Worm (Caenorhabditis elegans): ENCODE results near the gene cca-1.

cca-1 gene

ce11 chrX:7892296-7892695 is 16.5 kb upstream of the cca-1 start, which contains the start of gene C39D10.5:
Gene C39D10.5, minus strand, starts transcription at chrX:7892396.
- no peak for TF ChIP-seq egl-27 (tag; optimal IDR thresholded peaks at IDR 0.05)
- no peak for TF ChIP-seq elt-3 (tag; optimal IDR thresholded peaks at IDR 0.05)

DNA sequence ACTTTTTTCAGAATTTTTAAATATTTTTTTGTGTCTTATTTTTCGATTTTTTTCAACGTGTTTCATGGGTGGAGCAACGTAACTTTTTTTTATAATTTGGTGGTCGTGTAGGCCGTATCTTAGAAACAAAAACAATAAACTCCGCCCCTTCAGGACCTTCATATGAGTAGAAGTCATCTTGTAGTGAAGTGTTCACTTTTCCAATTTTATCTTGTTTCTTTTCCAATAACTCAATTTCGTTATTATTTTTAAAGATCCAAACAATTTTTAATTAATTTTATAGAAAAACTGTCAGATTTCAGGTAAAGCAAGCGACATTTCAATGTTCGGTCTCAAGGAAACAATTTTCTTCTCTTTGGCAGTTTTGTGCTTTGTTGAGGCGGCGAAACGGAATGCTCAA is 13.2 kb upstream of the cca-1 start, which contains the start of gene C39D10.2:
TSS of gene C39D10.2 (plus strand) at position 301 of the 400 bp plus-strand sequence.
- no peak for TF ChIP-seq jun-1 (tag; optimal IDR thresholded peaks at IDR 0.05)
- no peak for TF ChIP-seq elt-2 (tag; optimal IDR thresholded peaks at IDR 0.05)
- TF ChIP-seq ceh-28 (tag; optimal IDR thresholded peaks at IDR 0.05) = no peak
- TF ChIP-seq nhr-67 (tag; optimal IDR thresholded peaks at IDR 0.05) = no peak
- no peak for TF ChIP-seq lsy-12 (tag; optimal IDR thresholded peaks at IDR 0.05)
- TF ChIP-seq sea-2 (GFP tag; optimal IDR thresholded peaks at IDR 0.05) = no peak
- no peak for TF ChIP-seq hmg-11 (tag; optimal IDR thresholded peaks at IDR 0.05)
- no peak for TF ChIP-seq unc-39 (tag; optimal IDR thresholded peaks at IDR 0.05)
- no peak for TF ChIP-seq nhr-76 (tag; optimal IDR thresholded peaks at IDR 0.05)
- TF ChIP-seq nhr-12 (tag; optimal IDR thresholded peaks at IDR 0.05) = no peak
- no peak for TF ChIP-seq mdl-1 (tag; optimal IDR thresholded peaks at IDR 0.05)
- TF ChIP-seq zag-1 (tag; optimal IDR thresholded peaks at IDR 0.05) = no peak
- TF ChIP-seq eor-1 (tag; optimal IDR thresholded peaks at IDR 0.05) = no peak
- TF ChIP-seq ceh-82 (tag; optimal IDR thresholded peaks at IDR 0.05) = no peak
- TF ChIP-seq nhr-43 (tag; optimal IDR thresholded peaks at IDR 0.05; ENCODE audit: poor library complexity, severe bottlenecking) = no peak
- no peak for TF ChIP-seq ama-1 (optimal IDR thresholded peaks at IDR 0.05)
- no peak for TF ChIP-seq mml-1 (tag; optimal IDR thresholded peaks at IDR 0.05)

ce11 chrX:7886200-7886599 is 10.4 kb upstream of the cca-1 start:
- no peak for TF ChIP-seq nhr-67 (tag; optimal IDR thresholded peaks at IDR 0.05)
- TF ChIP-seq pha-4 (tag; optimal IDR thresholded peaks at IDR 0.05) = no peak
- TF ChIP-seq ZK546.5 (tag; optimal IDR thresholded peaks at IDR 0.05) = no peak
- no peak for TF ChIP-seq eor-1 (tag; optimal IDR thresholded peaks at IDR 0.05)
- TF ChIP-seq fkh-10 (GFP tag; optimal IDR thresholded peaks at IDR 0.05) = no peak
- no peak for TF ChIP-seq lin-15B (tag; optimal IDR thresholded peaks at IDR 0.05)
- TF ChIP-seq jun-1 (tag; optimal IDR thresholded peaks at IDR 0.05) = no peak
- TF ChIP-seq sea-2 (GFP tag; optimal IDR thresholded peaks at IDR 0.05) = no peak
- TF ChIP-seq elt-2 (tag; optimal IDR thresholded peaks at IDR 0.05) = no peak
- TF ChIP-seq zag-1 (tag; optimal IDR thresholded peaks at IDR 0.05) = no peak
- no peak for TF ChIP-seq R02D3.7 (tag; optimal IDR thresholded peaks at IDR 0.05)
- TF ChIP-seq nhr-23 (tag; optimal IDR thresholded peaks at IDR 0.05) = no peak
- no peak for TF ChIP-seq egl-27 (tag; optimal IDR thresholded peaks at IDR 0.05)
- no peak for TF ChIP-seq egl-5 (tag; optimal IDR thresholded peaks at IDR 0.05)
- TF ChIP-seq ama-1 (optimal IDR thresholded peaks at IDR 0.05) = no peak
- no peak for TF ChIP-seq nhr-237 (tag; optimal IDR thresholded peaks at IDR 0.05)
- TF ChIP-seq lsy-12 (tag; optimal IDR thresholded peaks at IDR 0.05) = no peak
- no peak for TF ChIP-seq daf-12 (tag; optimal IDR thresholded peaks at IDR 0.05)
- TF ChIP-seq mml-1 (tag; optimal IDR thresholded peaks at IDR 0.05) = no peak
- TF ChIP-seq unc-62 (GFP tag; optimal IDR thresholded peaks at IDR 0.05) = no peak

DNA sequence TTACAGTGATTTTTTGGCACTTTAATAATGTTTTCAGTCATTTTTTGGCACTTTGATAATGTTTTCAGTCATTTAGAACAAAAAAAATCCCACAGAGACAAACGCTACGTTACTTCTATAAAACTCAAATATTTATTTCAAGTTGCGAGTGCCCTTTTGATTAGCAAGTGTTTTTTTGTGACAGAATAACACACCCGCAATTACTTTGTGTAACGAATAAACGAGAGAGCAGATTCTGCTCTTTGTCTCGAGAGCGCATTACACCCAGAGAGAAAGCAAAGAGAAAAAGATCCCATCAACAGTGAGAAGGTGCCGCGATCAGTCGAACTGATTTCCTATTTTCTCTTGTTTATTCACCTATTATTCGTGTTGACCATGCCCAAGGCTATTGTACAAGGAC is 8.2 kb upstream of the cca-1 start, which contains the start of gene pcyt-2.2:
TSS of gene pcyt-2.2 (plus strand) at position 301 of the 400 bp plus-strand sequence.
- TF ChIP-seq ama-1 (optimal IDR thresholded peaks at IDR 0.05) (no peak), nhr-23 (tag; optimal IDR thresholded peaks at IDR 0.05) (no peak), jun-1 (tag; optimal IDR thresholded peaks at IDR 0.05) (no peak), nhr-11 (tag; optimal IDR thresholded peaks at IDR 0.05) (no peak), mml-1 (tag; optimal IDR thresholded peaks at IDR 0.05) (no peak), egl-5 (tag; optimal IDR thresholded peaks at IDR 0.05) (no peak), ceh-28 (tag; optimal IDR thresholded peaks at IDR 0.05) (no peak), lin-39 (tag; optimal IDR thresholded peaks at IDR 0.05) (no peak), pqm-1 (tag; optimal IDR thresholded peaks at IDR 0.05) (no peak), daf-12 (tag; optimal IDR thresholded peaks at IDR 0.05) (no peak), hmg-11 (tag; optimal IDR thresholded peaks at IDR 0.05) (no peak), nhr-77 (tag; optimal IDR thresholded peaks at IDR 0.05) (no peak), egl-27 (tag; optimal IDR thresholded peaks at IDR 0.05) (no peak), elt-2 (tag; optimal IDR thresholded peaks at IDR 0.05) (no peak), fos-1 (tag; optimal IDR thresholded peaks at IDR 0.05) (no peak), mdl-1 (tag; optimal IDR thresholded peaks at IDR 0.05) (no peak)

- TF ChIP-seq ztf-11 (tag; optimal IDR thresholded peaks at IDR 0.05) = no peak
- no peak for TF ChIP-seq elt-3 (tag; optimal IDR thresholded peaks at IDR 0.05)
- TF ChIP-seq ceh-82 (tag; optimal IDR thresholded peaks at IDR 0.05) = no peak
- TF ChIP-seq ceh-16 (tag; optimal IDR thresholded peaks at IDR 0.05) = no peak
- no peak for TF ChIP-seq daf-12 (tag; optimal IDR thresholded peaks at IDR 0.05)
- TF ChIP-seq lsy-12 (tag; optimal IDR thresholded peaks at IDR 0.05) = no peak
- no peak for TF ChIP-seq nhr-77 (tag; optimal IDR thresholded peaks at IDR 0.05)
- TF ChIP-seq mdl-1 (tag; optimal IDR thresholded peaks at IDR 0.05) = no peak
- TF ChIP-seq pqm-1 (tag; optimal IDR thresholded peaks at IDR 0.05) = no peak
- TF ChIP-seq sea-2 (GFP tag; optimal IDR thresholded peaks at IDR 0.05) = no peak
- no peak for TF ChIP-seq tbx-2 (tag; optimal IDR thresholded peaks at IDR 0.05)
- no peak for TF ChIP-seq lin-39 (tag; optimal IDR thresholded peaks at IDR 0.05)
- TF ChIP-seq hmg-11 (tag; optimal IDR thresholded peaks at IDR 0.05) = no peak
- no peak for TF ChIP-seq jun-1 (tag; optimal IDR thresholded peaks at IDR 0.05)
- no peak for TF ChIP-seq lin-15B (tag; optimal IDR thresholded peaks at IDR 0.05)
- no peak for TF ChIP-seq unc-62 (GFP tag; optimal IDR thresholded peaks at IDR 0.05)
These were observed 5.6 kb upstream of the cca-1 start for ce11 chrX:7881307-7881706.
